Fruit fly (Drosophila melanogaster): ENCODE results near the gene Top2.

DNA sequence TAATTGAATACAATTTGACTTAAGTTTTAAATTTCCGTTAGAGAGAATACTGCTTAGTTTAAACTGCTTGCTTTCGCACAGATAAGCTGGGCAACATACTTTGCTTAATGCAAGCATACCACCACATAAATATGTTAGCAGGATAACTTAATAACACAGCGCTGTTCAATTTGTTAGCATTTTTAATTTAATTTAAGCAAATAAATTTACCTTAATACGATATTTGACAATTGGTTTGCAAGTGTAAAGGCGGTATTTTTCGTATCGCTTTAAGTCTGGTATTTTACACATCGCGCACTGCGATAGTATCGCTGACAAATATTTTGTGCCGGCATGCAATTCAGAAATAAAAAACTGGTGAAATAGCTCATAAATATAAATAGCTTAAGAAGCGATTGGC lies 22.9 kb downstream of the Top2 start, which contains the start of gene RtcB:
- no peak for TF ChIP-seq insv (optimal IDR thresholded peaks at IDR 0.05)
- TF ChIP-seq Myc (optimal IDR thresholded peaks at IDR 0.05): no peak
- TF ChIP-seq psq (optimal IDR thresholded peaks at IDR 0.05): no peak
